Worm (Caenorhabditis elegans): Measurements from ENCODE around the gene Y116A8C.20.
"Not testable (repeated sequence)": the region's sequence is repeated elsewhere in the genome, so short reads cannot be mapped to it uniquely, and the experiment has no call there.

Gene Y116A8C.20

ce11 chrIV:17040618-17041017, at the start of gene Y116A8C.20:
Gene Y116A8C.20, plus strand, starts transcription at chrIV:17040918.
- TF ChIP-seq unc-62 (GFP tag; optimal IDR thresholded peaks at IDR 0.05): no peak

- TF ChIP-seq unc-62 (GFP tag; optimal IDR thresholded peaks at IDR 0.05): no peak
Measured at ce11 chrIV:16995425-16995824, 45.3 kb upstream of the Y116A8C.20 start, which contains the start of gene rom-4. Gene rom-4, plus strand, starts transcription at chrIV:16995822.

- no peak for TF ChIP-seq unc-62 (GFP tag; optimal IDR thresholded peaks at IDR 0.05)
Measured at ce11 chrIV:17005734-17006133, 35.0 kb upstream of the Y116A8C.20 start.

ce11 chrIV:17010274-17010673, 30.4 kb upstream of the Y116A8C.20 start:
- no peak for TF ChIP-seq unc-62 (GFP tag; optimal IDR thresholded peaks at IDR 0.05)

ce11 chrIV:17021042-17021441, 19.7 kb upstream of the Y116A8C.20 start:
- no peak for TF ChIP-seq unc-62 (GFP tag; optimal IDR thresholded peaks at IDR 0.05)

ce11 chrIV:17025017-17025416, 15.7 kb upstream of the Y116A8C.20 start, which contains the start of gene dct-13:
Gene dct-13, minus strand, starts transcription at chrIV:17025117.
- no peak for TF ChIP-seq unc-62 (GFP tag; optimal IDR thresholded peaks at IDR 0.05)

- TF ChIP-seq unc-62 (GFP tag; optimal IDR thresholded peaks at IDR 0.05): no peak
Measured at ce11 chrIV:17026568-17026967, 14.2 kb upstream of the Y116A8C.20 start.

ce11 chrIV:17030494-17030893, 10.2 kb upstream of the Y116A8C.20 start, which contains the start of gene nhr-229:
Gene nhr-229, minus strand, starts transcription at chrIV:17030594.
- no peak for TF ChIP-seq unc-62 (GFP tag; optimal IDR thresholded peaks at IDR 0.05)

ce11 chrIV:17039545-17039944, 1.2 kb upstream of the Y116A8C.20 start, which contains the start of gene Y116A8C.19:
Gene Y116A8C.19, minus strand, starts transcription at chrIV:17039645.
- no peak for TF ChIP-seq unc-62 (GFP tag; optimal IDR thresholded peaks at IDR 0.05)

- TF ChIP-seq unc-62 (GFP tag; optimal IDR thresholded peaks at IDR 0.05): no peak
Measured at ce11 chrIV:17045691-17046090, 5.0 kb downstream of the Y116A8C.20 start, which contains the start of gene clec-195. Gene clec-195, minus strand, starts transcription at chrIV:17045791.

ce11 chrIV:17048257-17048656, 7.5 kb downstream of the Y116A8C.20 start, which contains the start of gene athp-3:
Gene athp-3, minus strand, starts transcription at chrIV:17048357.
- TF ChIP-seq unc-62 (GFP tag; optimal IDR thresholded peaks at IDR 0.05): no peak

- no peak for TF ChIP-seq unc-62 (GFP tag; optimal IDR thresholded peaks at IDR 0.05)
Measured at ce11 chrIV:17053261-17053660, 12.5 kb downstream of the Y116A8C.20 start, which contains the start of gene Y116A8C.23. Gene Y116A8C.23, plus strand, starts transcription at chrIV:17053561.

ce11 chrIV:17058036-17058435, 17.3 kb downstream of the Y116A8C.20 start, which contains the start of gene Y116A8C.44:
Gene Y116A8C.44, minus strand, starts transcription at chrIV:17058136.
- TF ChIP-seq unc-62 (GFP tag; optimal IDR thresholded peaks at IDR 0.05): no peak

- not testable (repeated sequence) for TF ChIP-seq unc-62 (GFP tag; optimal IDR thresholded peaks at IDR 0.05)
Measured at ce11 chrIV:17063700-17064099, 23.0 kb downstream of the Y116A8C.20 start, which contains the start of gene Y116A8C.467. Gene Y116A8C.467, minus strand, starts transcription at chrIV:17063800.

- not testable (repeated sequence) for TF ChIP-seq unc-62 (GFP tag; optimal IDR thresholded peaks at IDR 0.05)
Measured at ce11 chrIV:17064937-17065336, 24.2 kb downstream of the Y116A8C.20 start, which contains the start of gene Y116A8C.465. Gene Y116A8C.465, plus strand, starts transcription at chrIV:17065237.

- not testable (repeated sequence) for TF ChIP-seq unc-62 (GFP tag; optimal IDR thresholded peaks at IDR 0.05)
Measured at ce11 chrIV:17070791-17071190, 30.1 kb downstream of the Y116A8C.20 start, which contains the start of gene Y116A8C.24. Gene Y116A8C.24, minus strand, starts transcription at chrIV:17070891.

ce11 chrIV:17078649-17079048, 37.9 kb downstream of the Y116A8C.20 start, which contains the start of gene Y116A8C.25:
Gene Y116A8C.25, minus strand, starts transcription at chrIV:17078749.
- TF ChIP-seq unc-62 (GFP tag; optimal IDR thresholded peaks at IDR 0.05): no peak

Measured in whole organism, dauer.